Worm (Caenorhabditis elegans): Measurements from ENCODE around the gene cyp-35A5.

cyp-35A5 gene

DNA sequence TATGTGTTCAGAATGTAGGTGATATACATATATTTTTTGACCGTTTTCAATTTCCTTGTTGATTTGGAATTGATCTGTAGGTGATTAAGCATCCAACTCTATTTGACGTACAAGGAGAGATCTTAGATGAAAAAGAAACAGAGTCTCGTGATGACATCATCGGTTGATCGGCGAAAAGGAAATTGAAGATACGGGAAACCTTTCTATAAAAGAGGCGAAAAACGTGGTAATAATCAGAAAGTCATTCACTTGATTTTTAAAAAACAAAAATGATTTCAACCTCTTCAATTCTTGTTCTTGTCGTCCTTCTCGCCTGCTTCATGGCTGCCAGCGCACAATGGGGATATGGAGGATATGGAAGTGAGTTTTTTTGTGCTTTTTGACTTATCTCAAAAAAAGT, 48.1 kb downstream of the cyp-35A5 start, which contains the start of gene nlp-29 (continued):
- TF ChIP-seq lsy-2 (tag; optimal IDR thresholded peaks at IDR 0.05) (peak in 1 of 2 experiments; percentile 2), unc-39 (tag; optimal IDR thresholded peaks at IDR 0.05) (no peak), lin-13 (GFP tag; optimal IDR thresholded peaks at IDR 0.05) (no peak), ceh-62 (tag; optimal IDR thresholded peaks at IDR 0.05) (no peak), arid-1 (GFP tag; conservative IDR thresholded peaks at IDR 0.05) (no peak)

DNA sequence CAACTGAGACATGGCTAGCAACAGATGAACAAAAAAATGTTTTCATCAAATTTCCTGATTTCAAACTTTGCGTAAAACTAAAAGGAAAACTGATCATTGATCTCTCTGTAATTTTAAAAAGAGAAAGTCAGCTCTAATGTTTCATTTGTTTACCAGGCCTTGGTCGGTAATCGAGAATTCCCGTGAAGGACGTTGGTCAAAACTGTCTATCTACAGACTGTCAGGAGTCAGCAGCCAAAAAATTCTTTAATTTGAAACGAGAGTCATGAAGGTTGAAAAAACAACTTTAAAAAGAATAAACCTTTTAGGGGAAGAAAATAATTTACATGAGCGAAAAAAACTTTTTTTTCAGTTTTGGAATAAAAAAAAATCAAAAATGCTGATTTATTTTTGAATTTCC, 49.0 kb downstream of the cyp-35A5 start:
- TF ChIP-seq nhr-25 (tag; optimal IDR thresholded peaks at IDR 0.05; ENCODE audit: borderline replicate concordance, insufficient read depth) (peak; percentile 13), nhr-11 (tag; optimal IDR thresholded peaks at IDR 0.05) (no peak), aha-1 (tag) (peak; percentile 60)

DNA sequence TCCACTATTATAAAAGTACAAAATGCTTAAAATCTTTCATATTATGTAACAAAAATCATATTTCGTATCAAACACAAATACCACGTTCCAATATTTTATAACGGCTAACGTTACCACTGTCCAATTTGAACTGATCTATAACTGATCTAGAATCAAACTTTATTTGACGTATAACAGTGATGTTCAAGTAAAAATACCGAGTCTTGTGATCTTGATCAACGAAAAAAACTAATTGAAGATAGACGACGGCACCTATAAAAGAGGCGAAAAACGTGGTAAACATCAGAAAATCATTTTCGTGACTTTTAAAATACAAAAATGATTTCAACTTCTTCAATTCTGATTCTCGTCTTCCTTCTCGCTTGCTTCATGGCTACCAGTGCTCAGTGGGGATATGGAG, 51.5 kb downstream of the cyp-35A5 start, which contains the start of gene nlp-28:
Gene nlp-28 (plus strand): TSS at position 285 of the 400 bp plus-strand sequence.
- no peak for TF ChIP-seq tag-97 (GFP tag; IDR thresholded peaks at IDR 0.05)
- TF ChIP-seq nhr-6 (tag; optimal IDR thresholded peaks at IDR 0.05), result no peak
- no peak for TF ChIP-seq skn-1 (tag; optimal IDR thresholded peaks at IDR 0.05)
- TF ChIP-seq fos-1 (tag; optimal IDR thresholded peaks at IDR 0.05), result no peak
- no peak for TF ChIP-seq ces-1 (GFP tag; optimal IDR thresholded peaks at IDR 0.05)
- TF ChIP-seq nhr-77 (tag; optimal IDR thresholded peaks at IDR 0.05), result no peak
- no peak for TF ChIP-seq mxl-3 (GFP tag; optimal IDR thresholded peaks at IDR 0.05)
- no peak for TF ChIP-seq ceh-28 (tag; optimal IDR thresholded peaks at IDR 0.05)
- TF ChIP-seq ceh-44 (GFP tag; IDR thresholded peaks at IDR 0.05), result no peak
